Fruit fly (Drosophila melanogaster) whole organism, embryonic: ENCODE data around the gene Ccp84Ac.

Experiments used
- Atf3 ChIP-seq: fragments of 200-800 bp; sonication (Bioruptor generic); optimal IDR thresholded peaks from 3 replicates; lab custom pipeline; 2016; ENCODE audit warnings: missing biosample characterization, missing genetic modification characterization
- C15 ChIP-seq: fragments of 200-800 bp; sonication (Bioruptor generic); IDR thresholded peaks from 3 replicates; pipeline ENCODE4 v1.3.6; 2022; ENCODE audit warnings: missing biosample characterization, missing genetic modification characterization
- CG10431 ChIP-seq: fragments of 200-800 bp; sonication (Bioruptor generic); optimal IDR thresholded peaks from 3 replicates; lab custom pipeline; 2018; ENCODE audit warnings: missing biosample characterization, mild to moderate bottlenecking, missing genetic modification characterization
- CG10565 ChIP-seq: fragments of 200-800 bp; sonication (Bioruptor generic); optimal IDR thresholded peaks from 3 replicates; lab custom pipeline; 2016; ENCODE audit warnings: missing biosample characterization, mild to moderate bottlenecking, missing genetic modification characterization
- CG10979 ChIP-seq: fragments of 200-800 bp; sonication (Bioruptor generic); optimal IDR thresholded peaks from 2 replicates; lab custom pipeline; 2018; ENCODE audit warnings: missing biosample characterization, mild to moderate bottlenecking, missing genetic modification characterization, moderate library complexity
- CG11560 ChIP-seq: fragments of 200-800 bp; sonication (Bioruptor generic); IDR thresholded peaks from 3 replicates; pipeline ENCODE4 v1.3.6; 2022; ENCODE audit warnings: missing biosample characterization, missing genetic modification characterization
- CG12104 ChIP-seq: fragments of 200-800 bp; sonication (Bioruptor generic); optimal IDR thresholded peaks from 3 replicates; lab custom pipeline; 2016; ENCODE audit warnings: missing biosample characterization, missing genetic modification characterization
- CG12391 ChIP-seq: fragments of 200-800 bp; sonication (Bioruptor generic); optimal IDR thresholded peaks from 3 replicates; lab custom pipeline; 2018; ENCODE audit warnings: missing biosample characterization, mild to moderate bottlenecking, missing genetic modification characterization, moderate library complexity
- CG13624 ChIP-seq: fragments of 200-800 bp; sonication (Bioruptor generic); optimal IDR thresholded peaks from 2 replicates; lab custom pipeline; 2016; ENCODE audit warnings: missing biosample characterization, missing genetic modification characterization
- CG13894 ChIP-seq: fragments of 200-800 bp; sonication (Bioruptor generic); optimal IDR thresholded peaks from 3 replicates; lab custom pipeline; 2018; ENCODE audit warnings: missing biosample characterization, mild to moderate bottlenecking, missing genetic modification characterization, moderate library complexity
- CG15479 ChIP-seq: fragments of 200-800 bp; sonication (Bioruptor generic); optimal IDR thresholded peaks from 3 replicates; lab custom pipeline; 2019; ENCODE audit warnings: missing biosample characterization, mild to moderate bottlenecking, missing genetic modification characterization, moderate library complexity
- CG15696 ChIP-seq: fragments of 200-800 bp; sonication (Bioruptor generic); optimal IDR thresholded peaks from 2 replicates; lab custom pipeline; 2019; ENCODE audit warnings: missing biosample characterization, mild to moderate bottlenecking, missing genetic modification characterization, moderate library complexity
- CG1602 ChIP-seq: fragments of 200-800 bp; sonication (Bioruptor generic); optimal IDR thresholded peaks from 3 replicates; lab custom pipeline; 2016; ENCODE audit warnings: missing biosample characterization, missing genetic modification characterization
- CG18619 ChIP-seq: fragments of 200-800 bp; sonication (Bioruptor generic); optimal IDR thresholded peaks from 3 replicates; lab custom pipeline; 2017; ENCODE audit warnings: missing biosample characterization, mild to moderate bottlenecking, missing genetic modification characterization
- CG2120 ChIP-seq: fragments of 200-800 bp; sonication (Bioruptor generic); optimal IDR thresholded peaks from 3 replicates; lab custom pipeline; 2016; ENCODE audit warnings: missing biosample characterization, missing genetic modification characterization
- CG2202 ChIP-seq: fragments of 200-800 bp; sonication (Bioruptor generic); optimal IDR thresholded peaks from 2 replicates; lab custom pipeline; 2018; ENCODE audit warnings: missing biosample characterization, mild to moderate bottlenecking, missing genetic modification characterization
- CG3995 ChIP-seq: fragments of 200-800 bp; sonication (Bioruptor generic); optimal IDR thresholded peaks from 3 replicates; lab custom pipeline; 2016; ENCODE audit warnings: missing biosample characterization, missing genetic modification characterization
- CG4707 ChIP-seq: fragments of 200-800 bp; sonication (Bioruptor generic); optimal IDR thresholded peaks from 2 replicates; lab custom pipeline; 2018; ENCODE audit warnings: missing biosample characterization, mild to moderate bottlenecking, missing genetic modification characterization, moderate library complexity
- CG5953 ChIP-seq: fragments of 200-800 bp; sonication (Bioruptor generic); IDR thresholded peaks from 2 replicates; pipeline ENCODE4 v1.3.6; 2022; ENCODE audit warnings: missing biosample characterization, missing genetic modification characterization
- CG7556 ChIP-seq: fragments of 200-800 bp; sonication (Bioruptor generic); optimal IDR thresholded peaks from 2 replicates; lab custom pipeline; 2017; ENCODE audit warnings: missing biosample characterization, mild to moderate bottlenecking, missing genetic modification characterization
- CG9797 ChIP-seq: fragments of 200-800 bp; sonication (Bioruptor generic); optimal IDR thresholded peaks from 3 replicates; lab custom pipeline; 2018; ENCODE audit warnings: missing biosample characterization, mild to moderate bottlenecking, missing genetic modification characterization
- CrebB ChIP-seq: fragments of 200-800 bp; sonication (Bioruptor generic); optimal IDR thresholded peaks from 3 replicates; lab custom pipeline; 2018; ENCODE audit warnings: missing biosample characterization, mild to moderate bottlenecking, missing genetic modification characterization
- HLH4C ChIP-seq: fragments of 200-800 bp; sonication (Bioruptor generic); IDR thresholded peaks from 3 replicates; pipeline ENCODE4 v1.3.6; 2022; ENCODE audit warnings: missing biosample characterization, missing genetic modification characterization; ENCODE audit not compliant: partially characterized antibody
- Hmx ChIP-seq: fragments of 200-800 bp; sonication (Bioruptor generic); optimal IDR thresholded peaks from 2 replicates; lab custom pipeline; 2016; ENCODE audit warnings: missing biosample characterization, missing genetic modification characterization
- Lpt ChIP-seq: fragments of >200 bp; optimal IDR thresholded peaks from 2 replicates; lab custom pipeline; 2018; ENCODE audit warnings: missing biosample characterization, missing genetic modification characterization
- MESR4 ChIP-seq: fragments of 200-800 bp; sonication (Bioruptor generic); optimal IDR thresholded peaks from 2 replicates; lab custom pipeline; 2018; ENCODE audit warnings: missing biosample characterization, mild to moderate bottlenecking, missing genetic modification characterization, moderate library complexity
- Neu2 ChIP-seq: fragments of 200-800 bp; sonication (Bioruptor generic); optimal IDR thresholded peaks from 3 replicates; lab custom pipeline; 2016; ENCODE audit warnings: missing biosample characterization, missing genetic modification characterization, borderline replicate concordance
- Nf-YA ChIP-seq: fragments of 200-800 bp; sonication (Bioruptor generic); IDR thresholded peaks from 2 replicates; pipeline ENCODE4 v1.3.6; 2022; ENCODE audit warnings: missing biosample characterization, missing genetic modification characterization
- PHDP ChIP-seq: fragments of 200-800 bp; sonication (Bioruptor generic); optimal IDR thresholded peaks from 3 replicates; lab custom pipeline; 2018; ENCODE audit warnings: missing biosample characterization, mild to moderate bottlenecking, missing genetic modification characterization, moderate library complexity
- Poxn ChIP-seq: fragments of 200-800 bp; sonication (Bioruptor generic); IDR thresholded peaks from 2 replicates; pipeline ENCODE4 v1.3.6; 2022; ENCODE audit warnings: missing biosample characterization, missing genetic modification characterization
- Rfx ChIP-seq: fragments of 200-800 bp; sonication (Bioruptor generic); IDR thresholded peaks from 2 replicates; pipeline ENCODE4 v1.3.6; 2022; ENCODE audit warnings: missing biosample characterization, missing genetic modification characterization
- Rx ChIP-seq: fragments of 200-800 bp; sonication (Bioruptor generic); IDR thresholded peaks from 2 replicates; pipeline ENCODE4 v1.3.6; 2022; ENCODE audit warnings: missing biosample characterization, missing genetic modification characterization
- bcd ChIP-seq: fragments of 200-800 bp; sonication (Bioruptor generic); optimal IDR thresholded peaks from 2 replicates; lab custom pipeline; 2017; ENCODE audit warnings: missing biosample characterization, mild to moderate bottlenecking, missing genetic modification characterization
- bsh ChIP-seq, 2 experiments: fragments of 200-800 bp; sonication (Bioruptor generic); optimal IDR thresholded peaks; 2 replicates each; lab custom pipeline; 2017 to 2018; ENCODE audit warnings: mild to moderate bottlenecking in 2 of 2, missing biosample characterization in 2 of 2, missing genetic modification characterization in 2 of 2, moderate library complexity in 1 of 2
- cato ChIP-seq: fragments of 200-800 bp; sonication (Bioruptor generic); optimal IDR thresholded peaks from 2 replicates; lab custom pipeline; 2016; ENCODE audit warnings: missing biosample characterization, missing genetic modification characterization, borderline replicate concordance
- corto ChIP-seq: fragments of 200-800 bp; sonication (Bioruptor generic); optimal IDR thresholded peaks from 2 replicates; lab custom pipeline; 2016; ENCODE audit warnings: missing biosample characterization, mild to moderate bottlenecking, missing genetic modification characterization, moderate library complexity
- crc ChIP-seq: fragments of 200-800 bp; sonication (Bioruptor generic); optimal IDR thresholded peaks from 2 replicates; lab custom pipeline; 2016; ENCODE audit warnings: missing biosample characterization, missing genetic modification characterization
- esg ChIP-seq: fragments of 200-800 bp; sonication (Bioruptor generic); conservative IDR thresholded peaks from 2 replicates; pipeline ENCODE4 v1.3.6; 2022; ENCODE audit warnings: missing biosample characterization, missing genetic modification characterization
- exex ChIP-seq: fragments of 200-800 bp; sonication (Bioruptor generic); optimal IDR thresholded peaks from 4 replicates; lab custom pipeline; 2018; ENCODE audit warnings: missing biosample characterization, mild to moderate bottlenecking, missing genetic modification characterization, moderate library complexity
- h ChIP-seq: fragments of >200 bp; optimal IDR thresholded peaks from 2 replicates; lab custom pipeline; 2017
- klu ChIP-seq: fragments of 200-800 bp; sonication (Bioruptor generic); IDR thresholded peaks from 2 replicates; pipeline ENCODE4 v1.3.6; 2022; ENCODE audit warnings: missing biosample characterization, missing genetic modification characterization
- lbe ChIP-seq: fragments of 200-800 bp; sonication (Bioruptor generic); optimal IDR thresholded peaks from 2 replicates; lab custom pipeline; 2016; ENCODE audit warnings: missing biosample characterization, mild to moderate bottlenecking, missing genetic modification characterization
- odd ChIP-seq: fragments of 200-800 bp; sonication (Bioruptor generic); optimal IDR thresholded peaks from 2 replicates; lab custom pipeline; 2017; ENCODE audit warnings: missing biosample characterization, mild to moderate bottlenecking, missing genetic modification characterization
- row ChIP-seq: fragments of 200-800 bp; sonication (Bioruptor generic); IDR thresholded peaks from 3 replicates; pipeline ENCODE4 v1.3.6; 2022; ENCODE audit warnings: missing biosample characterization, missing genetic modification characterization
- scrt ChIP-seq: fragments of 200-800 bp; sonication (Bioruptor generic); optimal IDR thresholded peaks from 2 replicates; lab custom pipeline; 2018; ENCODE audit warnings: missing biosample characterization, mild to moderate bottlenecking, missing genetic modification characterization, moderate library complexity
- sens ChIP-seq: fragments of 200-800 bp; sonication (Bioruptor generic); peaks from one replicate; lab custom pipeline; 2016; ENCODE audit warnings: missing biosample characterization, missing genetic modification characterization
- sug ChIP-seq: fragments of 200-800 bp; optimal IDR thresholded peaks from 2 replicates; lab custom pipeline; 2019; ENCODE audit warnings: missing biosample characterization, mild to moderate bottlenecking, missing genetic modification characterization, moderate library complexity
- tin ChIP-seq: fragments of 200-800 bp; sonication (Bioruptor generic); optimal IDR thresholded peaks from 3 replicates; lab custom pipeline; 2016; ENCODE audit warnings: missing biosample characterization, missing genetic modification characterization
- tna ChIP-seq: fragments of 200-800 bp; sonication (Bioruptor generic); IDR thresholded peaks from 2 replicates; pipeline ENCODE4 v1.3.6; 2022; ENCODE audit warnings: missing biosample characterization, missing genetic modification characterization; ENCODE audit not compliant: partially characterized antibody
- unpg ChIP-seq: fragments of 200-800 bp; sonication (Bioruptor generic); optimal IDR thresholded peaks from 3 replicates; lab custom pipeline; 2018; ENCODE audit warnings: missing biosample characterization, mild to moderate bottlenecking, missing genetic modification characterization, moderate library complexity
- usp ChIP-seq: fragments of >200 bp; optimal IDR thresholded peaks from 2 replicates; lab custom pipeline; 2017; ENCODE audit warnings: missing biosample characterization, missing genetic modification characterization
- z ChIP-seq: fragments of 200-800 bp; sonication (Bioruptor generic); IDR thresholded peaks from 3 replicates; pipeline ENCODE4 v1.3.6; 2022; ENCODE audit warnings: missing biosample characterization, missing genetic modification characterization

The Ccp84Ac gene

DNA sequence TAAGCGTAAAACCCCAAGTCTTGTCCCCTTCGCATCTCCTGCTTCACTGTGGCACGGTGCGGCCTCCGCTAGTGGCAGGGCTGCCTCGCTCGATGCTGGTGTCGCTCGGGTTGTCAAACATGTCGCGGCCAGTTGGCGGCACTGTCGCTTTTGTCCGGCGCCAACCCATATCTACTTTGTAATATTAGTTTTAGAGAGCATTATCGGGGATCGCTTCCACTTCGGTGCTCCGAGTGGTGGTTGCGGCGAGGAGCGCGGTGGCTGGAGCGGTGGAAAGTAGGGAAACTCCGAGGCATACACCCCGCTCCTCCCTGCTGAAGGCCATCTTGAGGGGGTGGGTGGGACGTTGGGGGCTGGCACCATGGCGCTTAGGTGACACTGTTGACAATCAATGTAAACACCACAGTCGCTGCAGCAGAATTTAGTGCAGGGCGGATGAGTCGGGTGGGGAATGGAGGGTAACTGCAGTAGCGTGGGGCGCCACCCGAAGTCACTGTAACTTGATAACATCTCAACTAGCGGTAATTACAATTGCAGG, 30.9 kb downstream of the Ccp84Ac start (continued):
- TF ChIP-seq Rfx (GFP tag; lab: Robert Waterston, UW) (no peak), CG12104 (no peak), Neu2 (GFP tag; lab: Kevin White, UChicago) (no peak), Rx (no peak), HLH4C (no peak), Lpt (no peak), scrt (GFP tag; lab: Kevin White, UChicago) (no peak), bsh (GFP tag; optimal IDR thresholded peaks at IDR 0.05; lab: Kevin White, UChicago) (peak in 1 of 2 experiments; percentile 57), bcd (GFP tag; lab: Kevin White, UChicago) (peak; percentile 42), unpg (GFP tag; lab: Kevin White, UChicago) (no peak), corto (no peak), CG7556 (no peak), CG18619 (peak; percentile 27), exex (tag; lab: Kevin White, UChicago) (no peak), CG9797 (no peak), usp (GFP tag; lab: Kevin White, UChicago) (no peak), CG13894 (tag; lab: Kevin White, UChicago) (no peak), CG15696 (tag; lab: Kevin White, UChicago) (peak; percentile 71), CrebB (tag; lab: Kevin White, UChicago) (no peak), Hmx (GFP tag; lab: Kevin White, UChicago) (no peak), CG2120 (GFP tag; lab: Kevin White, UChicago) (no peak), CG5953 (0 out of 2 replicates have a peak, but pooled peaks have one; percentile 34), Atf3 (GFP tag; lab: Kevin White, UChicago) (no peak), cato (GFP tag; lab: Kevin White, UChicago) (no peak), tin (GFP tag; lab: Kevin White, UChicago) (no peak), row (GFP tag; lab: Robert Waterston, UW) (no peak), Poxn (GFP tag; lab: Robert Waterston, UW) (no peak), CG10979 (tag; lab: Kevin White, UChicago) (no peak), CG2202 (peak; percentile 62), esg (GFP tag; lab: Robert Waterston, UW) (no peak), tna (GFP tag; lab: Robert Waterston, UW) (no peak), CG1602 (GFP tag; lab: Kevin White, UChicago) (no peak), h (lab: Kevin White, UChicago) (no peak), lbe (GFP tag; lab: Kevin White, UChicago) (no peak), CG12391 (tag; lab: Kevin White, UChicago) (no peak), CG4707 (GFP tag; lab: Kevin White, UChicago) (peak; percentile 39), CG15479 (peak; percentile 21), odd (no peak), Nf-YA (GFP tag; lab: Robert Waterston, UW) (peak; percentile 55), PHDP (tag; lab: Kevin White, UChicago) (no peak), CG10431 (GFP tag; lab: Kevin White, UChicago) (peak; percentile 26), crc (no peak), C15 (GFP tag; lab: Robert Waterston, UW) (no peak), CG3995 (GFP tag; lab: Kevin White, UChicago) (no peak), CG10565 (GFP tag; lab: Kevin White, UChicago) (no peak), MESR4 (GFP tag; lab: Kevin White, UChicago) (no peak), z (GFP tag; lab: Robert Waterston, UW) (no peak), sug (tag; lab: Kevin White, UChicago) (no peak), klu (GFP tag; lab: Robert Waterston, UW) (no peak), CG13624 (GFP tag; lab: Kevin White, UChicago) (no peak), sens (GFP tag; lab: Kevin White, UChicago) (no peak), CG11560 (tag; lab: Robert Waterston, UW) (no peak)
